Worm (Caenorhabditis elegans) whole organism, L4 larva: ENCODE measurements around the gene nsph-4.3.

Source experiments
- F10B5.3 ChIP-seq: sonication (generic microtip); optimal IDR thresholded peaks from 2 replicates; lab custom pipeline; 2016; ENCODE audit warnings: mild to moderate bottlenecking, missing genetic modification characterization, missing compliant biosample characterization
- F37D6.2 ChIP-seq: sonication (generic microtip); optimal IDR thresholded peaks from 2 replicates; lab custom pipeline; 2016; ENCODE audit warnings: mild to moderate bottlenecking, missing genetic modification characterization, missing compliant biosample characterization
- T26A8.4 ChIP-seq: fragments of 200-800 bp; sonication (Bioruptor generic); IDR thresholded peaks from 2 replicates; pipeline ENCODE4 v1.3.6; 2022; ENCODE audit warnings: missing genetic modification characterization, missing compliant biosample characterization
- Y48G9A.11 ChIP-seq: fragments of 200-800 bp; sonication (Bioruptor generic); IDR thresholded peaks from 2 replicates; pipeline ENCODE4 v1.3.6; 2022; ENCODE audit warnings: missing genetic modification reagents, missing genetic modification characterization, missing compliant biosample characterization
- Y75B8A.6 ChIP-seq: fragments of 200-800 bp; sonication (Bioruptor generic); IDR thresholded peaks from 2 replicates; pipeline ENCODE4 v1.3.6; 2022; ENCODE audit warnings: missing genetic modification reagents, missing genetic modification characterization, missing compliant biosample characterization
- aly-2 ChIP-seq: sonication (generic microtip); optimal IDR thresholded peaks from 2 replicates; lab custom pipeline; 2018; ENCODE audit warnings: missing biosample characterization, missing genetic modification characterization
- ama-1 ChIP-seq: fragments of 150-350 bp; optimal IDR thresholded peaks from 2 replicates; lab custom pipeline; 2014; ENCODE audit warnings: inconsistent platforms, mixed read lengths
- attf-4 ChIP-seq: sonication (generic microtip); optimal IDR thresholded peaks from 3 replicates; lab custom pipeline; 2017; ENCODE audit warnings: missing biosample characterization, missing genetic modification characterization
- ceh-28 ChIP-seq: fragments of 150-350 bp; optimal IDR thresholded peaks from 2 replicates; lab custom pipeline; 2014; ENCODE audit warnings: missing biosample characterization, missing genetic modification reagents, missing genetic modification characterization
- ceh-82 ChIP-seq: sonication (generic microtip); optimal IDR thresholded peaks from 2 replicates; lab custom pipeline; 2017; ENCODE audit warnings: missing biosample characterization, missing genetic modification characterization
- daf-12 ChIP-seq: fragments of 150-350 bp; optimal IDR thresholded peaks from 2 replicates; lab custom pipeline; 2014; ENCODE audit warnings: missing biosample characterization, missing genetic modification reagents, missing genetic modification characterization
- daf-16 ChIP-seq, 3 experiments: sonication (generic microtip); optimal IDR thresholded peaks; 2 replicates each; lab custom pipeline; 2016 to 2017; ENCODE audit warnings: missing genetic modification characterization in 3 of 3, missing genetic modification reagents in 3 of 3, mild to moderate bottlenecking in 2 of 3, missing compliant biosample characterization in 2 of 3, missing biosample characterization in 1 of 3, moderate library complexity in 1 of 3
- daf-19 ChIP-seq: fragments of 200-800 bp; sonication (Bioruptor generic); conservative IDR thresholded peaks from 2 replicates; pipeline ENCODE4 v1.3.6; 2022; ENCODE audit warnings: missing genetic modification characterization, missing compliant biosample characterization
- daf-8 ChIP-seq: fragments of 200-800 bp; sonication (Bioruptor generic); IDR thresholded peaks from 2 replicates; pipeline ENCODE4 v1.3.6; 2022; ENCODE audit warnings: missing genetic modification characterization, missing compliant biosample characterization
- dmd-6 ChIP-seq: fragments of 200-800 bp; sonication (Bioruptor generic); IDR thresholded peaks from 2 replicates; pipeline ENCODE4 v1.3.6; 2022; ENCODE audit warnings: missing genetic modification reagents, missing genetic modification characterization, missing compliant biosample characterization
- dmd-8 ChIP-seq: fragments of 200-800 bp; sonication (Bioruptor generic); IDR thresholded peaks from 2 replicates; pipeline ENCODE4 v1.3.6; 2022; ENCODE audit warnings: missing genetic modification characterization, missing compliant biosample characterization
- dpl-1 ChIP-seq: fragments of 150-350 bp; optimal IDR thresholded peaks from 2 replicates; lab custom pipeline; 2014; ENCODE audit warnings: missing biosample characterization, missing genetic modification reagents, missing genetic modification characterization
- dve-1 ChIP-seq: sonication (generic microtip); optimal IDR thresholded peaks from 2 replicates; lab custom pipeline; 2017; ENCODE audit warnings: antibody characterized with exemption, mild to moderate bottlenecking, missing genetic modification characterization, missing compliant biosample characterization; ENCODE audit not compliant: insufficient read depth
- fkh-10 ChIP-seq: fragments of 150-350 bp; optimal IDR thresholded peaks from 2 replicates; lab custom pipeline; 2014; ENCODE audit warnings: missing biosample characterization, missing genetic modification reagents, missing genetic modification characterization
- hlh-11 ChIP-seq: fragments of 200-800 bp; sonication (Bioruptor generic); optimal IDR thresholded peaks from 2 replicates; lab custom pipeline; 2018; ENCODE audit warnings: mild to moderate bottlenecking, missing genetic modification characterization, missing compliant biosample characterization
- hlh-30 ChIP-seq: sonication (generic microtip); optimal IDR thresholded peaks from 2 replicates; lab custom pipeline; 2017; ENCODE audit warnings: antibody characterized with exemption, mild to moderate bottlenecking, missing genetic modification characterization, missing compliant biosample characterization; ENCODE audit not compliant: insufficient read depth
- hmg-1.1 ChIP-seq: fragments of 200-800 bp; sonication (Bioruptor generic); IDR thresholded peaks from 2 replicates; pipeline ENCODE4 v1.3.6; 2022; ENCODE audit warnings: missing genetic modification reagents, missing genetic modification characterization, missing compliant biosample characterization
- lin-1 ChIP-seq: fragments of 200-800 bp; sonication (Bioruptor generic); IDR thresholded peaks from 2 replicates; pipeline ENCODE4 v1.3.6; 2022; ENCODE audit warnings: missing genetic modification reagents, missing genetic modification characterization, missing compliant biosample characterization
- lin-29 ChIP-seq: fragments of 200-800 bp; sonication (Bioruptor generic); IDR thresholded peaks from 2 replicates; pipeline ENCODE4 v1.3.6; 2022; ENCODE audit warnings: missing genetic modification reagents, missing genetic modification characterization, missing compliant biosample characterization
- lin-39 ChIP-seq: fragments of 150-350 bp; optimal IDR thresholded peaks from 2 replicates; lab custom pipeline; 2014; ENCODE audit warnings: missing biosample characterization, missing genetic modification reagents, missing genetic modification characterization
- lsy-2 ChIP-seq, 2 experiments: fragments of 150-350 bp in 1 of 2; sonication (generic microtip) in 1 of 2; optimal IDR thresholded peaks; 2 replicates each; lab custom pipeline; 2014 to 2017; ENCODE audit warnings: missing biosample characterization in 2 of 2, missing genetic modification characterization in 2 of 2
- madf-5 ChIP-seq, 2 experiments: fragments of 200-800 bp; sonication (Bioruptor generic); IDR thresholded peaks; 2 replicates each; pipeline ENCODE4 v1.3.6; 2022; ENCODE audit warnings: missing compliant biosample characterization in 2 of 2, missing genetic modification characterization in 2 of 2
- mep-1 ChIP-seq: fragments of 150-350 bp; sonication (generic microtip); optimal IDR thresholded peaks from 3 replicates; lab custom pipeline; 2014; ENCODE audit warnings: missing biosample characterization, missing genetic modification characterization
- mes-2 ChIP-seq: sonication (generic microtip); optimal IDR thresholded peaks from 2 replicates; lab custom pipeline; 2016; ENCODE audit warnings: missing genotype, mild to moderate bottlenecking, missing genetic modification characterization, missing compliant biosample characterization; ENCODE audit not compliant: poor library complexity, severe bottlenecking
- mxl-3 ChIP-seq: fragments of 200-800 bp; sonication (Bioruptor generic); optimal IDR thresholded peaks from 2 replicates; lab custom pipeline; 2018; ENCODE audit warnings: mild to moderate bottlenecking, missing genetic modification characterization, missing compliant biosample characterization
- nhr-102 ChIP-seq: sonication (generic microtip); optimal IDR thresholded peaks from 2 replicates; lab custom pipeline; 2016; ENCODE audit warnings: mild to moderate bottlenecking, missing genetic modification characterization, moderate library complexity, missing compliant biosample characterization
- nhr-11 ChIP-seq: fragments of 150-350 bp; optimal IDR thresholded peaks from 2 replicates; lab custom pipeline; 2014; ENCODE audit warnings: missing biosample characterization, missing genetic modification characterization
- nhr-237 ChIP-seq: sonication (generic microtip); optimal IDR thresholded peaks from 2 replicates; lab custom pipeline; 2017; ENCODE audit warnings: missing biosample characterization, missing genetic modification characterization
- nhr-25 ChIP-seq: sonication (generic microtip); optimal IDR thresholded peaks from 2 replicates; lab custom pipeline; 2017; ENCODE audit warnings: missing genetic modification characterization, mild to moderate bottlenecking, missing compliant biosample characterization, antibody characterized with exemption, moderate library complexity, borderline replicate concordance; ENCODE audit not compliant: insufficient read depth
- nhr-28 ChIP-seq: fragments of 150-350 bp; optimal IDR thresholded peaks from 2 replicates; lab custom pipeline; 2014; ENCODE audit warnings: missing biosample characterization, missing genetic modification characterization
- nhr-41 ChIP-seq: fragments of 200-800 bp; sonication (Bioruptor generic); IDR thresholded peaks from 2 replicates; pipeline ENCODE4 v1.3.6; 2022; ENCODE audit warnings: missing genetic modification reagents, missing genetic modification characterization, missing compliant biosample characterization
- nhr-42 ChIP-seq: fragments of 200-800 bp; sonication (Bioruptor generic); IDR thresholded peaks from 2 replicates; pipeline ENCODE4 v1.3.6; 2022; ENCODE audit warnings: missing genetic modification characterization, missing compliant biosample characterization
- nhr-48 ChIP-seq: sonication (generic microtip); optimal IDR thresholded peaks from 2 replicates; lab custom pipeline; 2016; ENCODE audit warnings: mild to moderate bottlenecking, missing genetic modification characterization, missing compliant biosample characterization
- nhr-77 ChIP-seq: fragments of 150-350 bp; optimal IDR thresholded peaks from 2 replicates; lab custom pipeline; 2014; ENCODE audit warnings: missing biosample characterization, missing genetic modification characterization
- php-3 ChIP-seq: fragments of 200-800 bp; sonication (Bioruptor generic); IDR thresholded peaks from 2 replicates; pipeline ENCODE4 v1.3.6; 2022; ENCODE audit warnings: missing genetic modification reagents, missing genetic modification characterization, missing compliant biosample characterization
- pqm-1 ChIP-seq: sonication (generic microtip); optimal IDR thresholded peaks from 2 replicates; lab custom pipeline; 2017; ENCODE audit warnings: missing biosample characterization, missing genetic modification characterization
- saeg-2 ChIP-seq: fragments of 200-800 bp; sonication (Bioruptor generic); IDR thresholded peaks from 2 replicates; pipeline ENCODE4 v1.3.6; 2022; ENCODE audit warnings: missing genetic modification reagents, missing genetic modification characterization, missing compliant biosample characterization
- snpc-4 ChIP-seq: fragments of 150-350 bp; optimal IDR thresholded peaks from 2 replicates; lab custom pipeline; 2014; ENCODE audit warnings: missing biosample characterization, missing genetic modification characterization
- tag-97 ChIP-seq: fragments of 200-800 bp; sonication (Bioruptor generic); IDR thresholded peaks from 2 replicates; pipeline ENCODE4 v1.3.6; 2022; ENCODE audit warnings: missing genetic modification characterization, missing compliant biosample characterization
- tra-1 ChIP-seq: fragments of 200-800 bp; sonication (Bioruptor generic); IDR thresholded peaks from 2 replicates; pipeline ENCODE4 v1.3.6; 2022; ENCODE audit warnings: missing genetic modification reagents, missing genetic modification characterization, missing compliant biosample characterization
- unc-130 ChIP-seq: sonication (generic microtip); optimal IDR thresholded peaks from 2 replicates; lab custom pipeline; 2016; ENCODE audit warnings: missing genetic modification reagents, missing genetic modification characterization, missing compliant biosample characterization
- zfp-2 ChIP-seq: sonication (generic microtip); optimal IDR thresholded peaks from 2 replicates; lab custom pipeline; 2016; ENCODE audit warnings: mild to moderate bottlenecking, missing genetic modification characterization, missing compliant biosample characterization
- zfp-3 ChIP-seq: fragments of 200-800 bp; sonication (Bioruptor generic); conservative IDR thresholded peaks from 2 replicates; pipeline ENCODE4 v1.3.6; 2022; ENCODE audit warnings: missing genetic modification reagents, missing genetic modification characterization, missing compliant biosample characterization
- ztf-11 ChIP-seq: fragments of 150-350 bp; optimal IDR thresholded peaks from 2 replicates; lab custom pipeline; 2014; ENCODE audit warnings: missing biosample characterization, missing genetic modification characterization
- ztf-7 ChIP-seq: fragments of 150-350 bp; optimal IDR thresholded peaks from 2 replicates; lab custom pipeline; 2014; ENCODE audit warnings: missing biosample characterization, missing genetic modification characterization

The nsph-4.3 gene

ce11 chrIII:7643902-7644641 is 35.0 kb upstream of the nsph-4.3 start:
- no peak for TF ChIP-seq F37D6.2 (tag; lab: Kevin White, UChicago)
- TF ChIP-seq daf-16 (GFP tag; optimal IDR thresholded peaks at IDR 0.05; lab: Kevin White, UChicago), result peak in 1 of 2 experiments; percentile 33
- peak; percentile 89 for TF ChIP-seq daf-16 (tag; optimal IDR thresholded peaks at IDR 0.05; lab: Kevin White, UChicago)
- no peak for TF ChIP-seq ceh-82 (tag; lab: Kevin White, UChicago)
- no peak for TF ChIP-seq fkh-10
- peak; percentile 83 for TF ChIP-seq nhr-102
- no peak for TF ChIP-seq zfp-3 (GFP tag; lab: Robert Waterston, UW)
- no peak for TF ChIP-seq daf-19 (GFP tag; lab: Robert Waterston, UW)
- no peak for TF ChIP-seq mes-2 (tag; lab: Kevin White, UChicago)
- TF ChIP-seq madf-5 (GFP tag; IDR thresholded peaks at IDR 0.05; lab: Robert Waterston, UW), result no peak
- no peak for TF ChIP-seq nhr-11
- peak; percentile 72 for TF ChIP-seq nhr-28 (tag; lab: Kevin White, UChicago)
- no peak for TF ChIP-seq ama-1 (lab: Kevin White, UChicago)
- TF ChIP-seq ceh-28 (tag; lab: Kevin White, UChicago), result no peak
- no peak for TF ChIP-seq dmd-8 (GFP tag; lab: Robert Waterston, UW)
- no peak for TF ChIP-seq aly-2 (tag; lab: Kevin White, UChicago)
- TF ChIP-seq hmg-1.1 (GFP tag; lab: Robert Waterston, UW), result no peak
- no peak for TF ChIP-seq lin-29
- no peak for TF ChIP-seq daf-8 (GFP tag; lab: Robert Waterston, UW)
- TF ChIP-seq ztf-11 (tag; lab: Kevin White, UChicago), result no peak
- no peak for TF ChIP-seq nhr-237 (tag; lab: Kevin White, UChicago)
- TF ChIP-seq dmd-6 (GFP tag; lab: Robert Waterston, UW), result peak; percentile 88
- no peak for TF ChIP-seq Y75B8A.6
- TF ChIP-seq F10B5.3 (tag; lab: Kevin White, UChicago), result no peak
- TF ChIP-seq nhr-48, result peak; percentile 65
- TF ChIP-seq ztf-7 (tag; lab: Kevin White, UChicago), result no peak
- peak; percentile 86 for TF ChIP-seq dve-1 (tag; lab: Kevin White, UChicago)
- TF ChIP-seq snpc-4 (tag; lab: Kevin White, UChicago), result no peak
- TF ChIP-seq mep-1 (tag; lab: Kevin White, UChicago), result peak; percentile 68
- no peak for TF ChIP-seq zfp-2 (tag; lab: Kevin White, UChicago)
- TF ChIP-seq daf-12 (tag; lab: Kevin White, UChicago), result no peak
- peak; percentile 74 for TF ChIP-seq lin-1 (GFP tag; lab: Robert Waterston, UW)
- no peak for TF ChIP-seq unc-130 (GFP tag; lab: Kevin White, UChicago)
- peak; percentile 28 for TF ChIP-seq dpl-1 (GFP tag; lab: Kevin White, UChicago)
- no peak for TF ChIP-seq saeg-2 (GFP tag; lab: Robert Waterston, UW)
- TF ChIP-seq lin-39 (tag; lab: Kevin White, UChicago), result no peak
- peak; percentile 92 for TF ChIP-seq hlh-11 (tag; lab: Kevin White, UChicago)
- TF ChIP-seq Y48G9A.11 (GFP tag; lab: Robert Waterston, UW), result no peak
- peak; percentile 95 for TF ChIP-seq pqm-1 (tag; lab: Kevin White, UChicago)
- TF ChIP-seq lsy-2 (tag; optimal IDR thresholded peaks at IDR 0.05; lab: Kevin White, UChicago), result peak in 1 of 2 experiments; percentile 78
- TF ChIP-seq tra-1 (GFP tag; lab: Robert Waterston, UW), result peak; percentile 86
- 0 out of 2 replicates have a peak, but pooled peaks have one; percentile 53 for TF ChIP-seq nhr-41 (GFP tag; lab: Robert Waterston, UW)
- TF ChIP-seq nhr-77 (tag; lab: Kevin White, UChicago), result peak; percentile 37
- TF ChIP-seq nhr-42 (GFP tag; lab: Robert Waterston, UW), result no peak
- TF ChIP-seq php-3, result peak; percentile 96
- TF ChIP-seq tag-97 (GFP tag; lab: Robert Waterston, UW), result no peak
- no peak for TF ChIP-seq T26A8.4 (GFP tag; lab: Robert Waterston, UW)
- TF ChIP-seq hlh-30, result peak; percentile 74
- no peak for TF ChIP-seq attf-4 (tag; lab: Kevin White, UChicago)
- peak; percentile 95 for TF ChIP-seq mxl-3 (GFP tag; lab: Kevin White, UChicago)
- TF ChIP-seq nhr-25 (tag; lab: Kevin White, UChicago), result no peak
